Worm (Caenorhabditis elegans) whole organism, early embryonic: ENCODE results near the gene B0416.3.

Source experiments
- B0310.2 ChIP-seq: sonication (generic microtip); optimal IDR thresholded peaks from 2 replicates; lab custom pipeline; 2016; ENCODE audit warnings: mild to moderate bottlenecking, missing genetic modification characterization, missing compliant biosample characterization
- aly-1 ChIP-seq: sonication (generic microtip); optimal IDR thresholded peaks from 2 replicates; lab custom pipeline; 2016; ENCODE audit warnings: missing genetic modification characterization, missing compliant biosample characterization
- ama-1 ChIP-seq: fragments of 150-350 bp; optimal IDR thresholded peaks from 2 replicates; lab custom pipeline; 2014
- ceh-13 ChIP-seq: fragments of 200-800 bp; sonication (Bioruptor generic); optimal IDR thresholded peaks from 2 replicates; lab custom pipeline; 2018; ENCODE audit warnings: mild to moderate bottlenecking, missing genetic modification characterization, missing compliant biosample characterization
- ceh-36 ChIP-seq: sonication (generic microtip); optimal IDR thresholded peaks from 2 replicates; lab custom pipeline; 2016; ENCODE audit warnings: missing genetic modification characterization, inconsistent platforms, missing compliant biosample characterization
- ets-7 ChIP-seq: sonication (generic microtip); optimal IDR thresholded peaks from 2 replicates; lab custom pipeline; 2016; ENCODE audit warnings: missing genotype, missing genetic modification characterization, missing compliant biosample characterization
- flt-1 ChIP-seq: fragments of 200-800 bp; sonication (Bioruptor generic); IDR thresholded peaks from 2 replicates; pipeline ENCODE4 v1.3.6; 2022; ENCODE audit warnings: missing genetic modification characterization, missing compliant biosample characterization
- hmg-4 ChIP-seq: fragments of 200-800 bp; sonication (Bioruptor generic); optimal IDR thresholded peaks from 2 replicates; lab custom pipeline; 2018; ENCODE audit warnings: mild to moderate bottlenecking, missing genetic modification characterization, missing compliant biosample characterization
- hnd-1 ChIP-seq: sonication (generic microtip); optimal IDR thresholded peaks from 2 replicates; lab custom pipeline; 2016; ENCODE audit warnings: missing genetic modification characterization, missing compliant biosample characterization
- pes-1 ChIP-seq: fragments of 200-800 bp; sonication (Bioruptor generic); IDR thresholded peaks from 2 replicates; pipeline ENCODE4 v1.3.6; 2022; ENCODE audit warnings: missing genetic modification reagents, missing genetic modification characterization, missing compliant biosample characterization
- scrt-1 ChIP-seq: fragments of 200-800 bp; sonication (Bioruptor generic); IDR thresholded peaks from 2 replicates; pipeline ENCODE4 v1.3.6; 2022; ENCODE audit warnings: missing genetic modification characterization, missing compliant biosample characterization
- sea-1 ChIP-seq: fragments of 200-800 bp; sonication (Bioruptor generic); conservative IDR thresholded peaks from 2 replicates; pipeline ENCODE4 v1.3.6; 2022; ENCODE audit warnings: missing genetic modification characterization, missing compliant biosample characterization
- tbx-11 ChIP-seq: fragments of 200-800 bp; sonication (Bioruptor generic); IDR thresholded peaks from 2 replicates; pipeline ENCODE4 v1.3.6; 2022; ENCODE audit warnings: missing genetic modification characterization, missing compliant biosample characterization
- tra-4 ChIP-seq: sonication (generic microtip); optimal IDR thresholded peaks from 2 replicates; lab custom pipeline; 2017; ENCODE audit warnings: missing genetic modification characterization, missing compliant biosample characterization

ce11 chrX:9243257-9243656 lies 48.2 kb upstream of the B0416.3 start, which contains the start of gene gpa-12:
- TF ChIP-seq ama-1, result no peak
- no peak for TF ChIP-seq hnd-1 (tag; lab: Kevin White, UChicago)
- TF ChIP-seq ceh-13 (GFP tag; lab: Kevin White, UChicago), result no peak
- TF ChIP-seq tbx-11 (GFP tag; lab: Robert Waterston, UW), result no peak
- no peak for TF ChIP-seq hmg-4 (GFP tag; lab: Kevin White, UChicago)
- TF ChIP-seq ets-7 (tag; lab: Kevin White, UChicago), result no peak
- no peak for TF ChIP-seq pes-1 (GFP tag; lab: Robert Waterston, UW)
- no peak for TF ChIP-seq aly-1 (tag; lab: Kevin White, UChicago)
- TF ChIP-seq scrt-1 (GFP tag; lab: Robert Waterston, UW), result no peak
- TF ChIP-seq flt-1 (GFP tag; lab: Robert Waterston, UW), result no peak
- no peak for TF ChIP-seq B0310.2 (tag; lab: Kevin White, UChicago)
- no peak for TF ChIP-seq ceh-36 (tag; lab: Kevin White, UChicago)
- TF ChIP-seq tra-4, result no peak
- no peak for TF ChIP-seq sea-1 (GFP tag; lab: Robert Waterston, UW)
